Fruit fly (Drosophila melanogaster) whole organism, embryonic: ENCODE data around the gene CG15390.

ENCODE experiments used
- Adf1 ChIP-seq: fragments of 200-800 bp; sonication (Bioruptor generic); IDR thresholded peaks from 2 replicates; pipeline ENCODE4 v1.3.6; 2022; ENCODE audit warnings: missing biosample characterization, missing genetic modification characterization
- Asciz ChIP-seq: fragments of 200-800 bp; sonication (Bioruptor generic); optimal IDR thresholded peaks from 2 replicates; lab custom pipeline; 2017; ENCODE audit warnings: missing biosample characterization, mild to moderate bottlenecking, missing genetic modification characterization, missing genetic modification reagents
- Awh ChIP-seq: fragments of 200-800 bp; sonication (Bioruptor generic); IDR thresholded peaks from 2 replicates; pipeline ENCODE4, ENCODE4 v1.3.6; 2022; ENCODE audit warnings: missing biosample characterization, missing genetic modification characterization
- CG10565 ChIP-seq: fragments of 200-800 bp; sonication (Bioruptor generic); optimal IDR thresholded peaks from 3 replicates; lab custom pipeline; 2016; ENCODE audit warnings: missing biosample characterization, mild to moderate bottlenecking, missing genetic modification characterization
- CG12155 ChIP-seq: fragments of 200-800 bp; sonication (Bioruptor generic); optimal IDR thresholded peaks from 3 replicates; lab custom pipeline; 2016; ENCODE audit warnings: missing biosample characterization, missing genetic modification characterization
- CG14050 ChIP-seq: fragments of 200-800 bp; sonication (Bioruptor generic); IDR thresholded peaks from 3 replicates; pipeline ENCODE4 v1.3.6; 2022; ENCODE audit warnings: missing biosample characterization, missing genetic modification characterization
- CG14710 ChIP-seq: fragments of 200-800 bp; sonication (Bioruptor generic); optimal IDR thresholded peaks from 3 replicates; lab custom pipeline; 2019; ENCODE audit warnings: missing biosample characterization, mild to moderate bottlenecking, missing genetic modification characterization, moderate library complexity
- CG14860 ChIP-seq: fragments of 200-800 bp; sonication (Bioruptor generic); IDR thresholded peaks from 3 replicates; pipeline ENCODE4 v1.3.6; 2022; ENCODE audit warnings: missing biosample characterization, missing genetic modification characterization; ENCODE audit not compliant: partially characterized antibody
- CG16779 ChIP-seq: fragments of 200-800 bp; sonication (Bioruptor generic); IDR thresholded peaks from 2 replicates; pipeline ENCODE4 v1.3.6; 2022; ENCODE audit warnings: missing biosample characterization, missing genetic modification characterization
- CG17328 ChIP-seq: fragments of 200-800 bp; sonication (Bioruptor generic); IDR thresholded peaks from 2 replicates; pipeline ENCODE4 v1.3.6; 2022; ENCODE audit warnings: missing biosample characterization, missing genetic modification characterization
- CG17385 ChIP-seq: fragments of 200-800 bp; sonication (Bioruptor generic); optimal IDR thresholded peaks from 3 replicates; lab custom pipeline; 2018; ENCODE audit warnings: missing biosample characterization, mild to moderate bottlenecking, missing genetic modification characterization
- CG17829 ChIP-seq: fragments of 200-800 bp; optimal IDR thresholded peaks from 2 replicates; lab custom pipeline; 2019; ENCODE audit warnings: missing biosample characterization, mild to moderate bottlenecking, missing genetic modification characterization, moderate library complexity
- CG31365 ChIP-seq: fragments of 200-800 bp; sonication (Bioruptor generic); optimal IDR thresholded peaks from 2 replicates; lab custom pipeline; 2018; ENCODE audit warnings: missing biosample characterization, mild to moderate bottlenecking, missing genetic modification characterization
- CG32532 ChIP-seq: fragments of 200-800 bp; sonication (Bioruptor generic); IDR thresholded peaks from 2 replicates; pipeline ENCODE4 v1.3.6; 2022; ENCODE audit warnings: missing biosample characterization, missing genetic modification characterization
- CG34224 ChIP-seq: fragments of 200-800 bp; sonication (Bioruptor generic); IDR thresholded peaks from 3 replicates; pipeline ENCODE4 v1.3.6; 2022; ENCODE audit warnings: missing biosample characterization, missing genetic modification characterization; ENCODE audit not compliant: partially characterized antibody
- CG6272 ChIP-seq: fragments of 200-800 bp; sonication (Bioruptor generic); IDR thresholded peaks from 2 replicates; pipeline ENCODE4 v1.3.6; 2022; ENCODE audit warnings: missing biosample characterization, missing genetic modification characterization
- CG6813 ChIP-seq: fragments of 200-800 bp; sonication (Bioruptor generic); optimal IDR thresholded peaks from 2 replicates; lab custom pipeline; 2017; ENCODE audit warnings: missing biosample characterization, missing genetic modification characterization, mild to moderate bottlenecking, moderate library complexity, missing genetic modification reagents
- CG6854 ChIP-seq: fragments of 200-800 bp; sonication (Bioruptor generic); optimal IDR thresholded peaks from 3 replicates; lab custom pipeline; 2017; ENCODE audit warnings: missing biosample characterization, mild to moderate bottlenecking, missing genetic modification characterization
- CG8089 ChIP-seq: fragments of 200-800 bp; sonication (Bioruptor generic); optimal IDR thresholded peaks from 3 replicates; lab custom pipeline; 2016; ENCODE audit warnings: missing biosample characterization, missing genetic modification characterization
- CG9817 ChIP-seq: fragments of 200-800 bp; sonication (Bioruptor generic); optimal IDR thresholded peaks from 2 replicates; lab custom pipeline; 2018; ENCODE audit warnings: missing biosample characterization, mild to moderate bottlenecking, missing genetic modification characterization, moderate library complexity
- D19A ChIP-seq: fragments of 200-800 bp; optimal IDR thresholded peaks from 3 replicates; lab custom pipeline; 2019; ENCODE audit warnings: missing biosample characterization, mild to moderate bottlenecking, missing genetic modification characterization, moderate library complexity
- Dek ChIP-seq: fragments of 200-800 bp; sonication (Bioruptor generic); optimal IDR thresholded peaks from 3 replicates; lab custom pipeline; 2019; ENCODE audit warnings: missing biosample characterization, mild to moderate bottlenecking, missing genetic modification characterization, moderate library complexity
- Hmr ChIP-seq: fragments of 200-800 bp; sonication (Bioruptor generic); optimal IDR thresholded peaks from 3 replicates; lab custom pipeline; 2017; ENCODE audit warnings: mild to moderate bottlenecking, missing biosample characterization, missing genetic modification reagents, missing genetic modification characterization
- NC2β ChIP-seq: fragments of 200-800 bp; sonication (Bioruptor generic); optimal IDR thresholded peaks from 2 replicates; lab custom pipeline; 2016; ENCODE audit warnings: missing biosample characterization, missing genetic modification characterization
- Nf-YC ChIP-seq: fragments of 200-800 bp; optimal IDR thresholded peaks from 3 replicates; lab custom pipeline; 2019; ENCODE audit warnings: missing biosample characterization, mild to moderate bottlenecking, missing genetic modification characterization, moderate library complexity
- Oaz ChIP-seq: fragments of 200-800 bp; sonication (Bioruptor generic); IDR thresholded peaks from 2 replicates; pipeline ENCODE4 v1.3.6; 2022; ENCODE audit warnings: missing biosample characterization, missing genetic modification characterization
- PHDP ChIP-seq: fragments of 200-800 bp; sonication (Bioruptor generic); optimal IDR thresholded peaks from 3 replicates; lab custom pipeline; 2018; ENCODE audit warnings: missing biosample characterization, mild to moderate bottlenecking, missing genetic modification characterization, moderate library complexity
- Ravus ChIP-seq: fragments of 200-800 bp; sonication (Bioruptor generic); IDR thresholded peaks from 2 replicates; pipeline ENCODE4 v1.3.6; 2022; ENCODE audit warnings: missing biosample characterization, missing genetic modification characterization
- Six4 ChIP-seq: fragments of 200-800 bp; sonication (Bioruptor generic); optimal IDR thresholded peaks from 2 replicates; lab custom pipeline; 2016; ENCODE audit warnings: missing biosample characterization, missing genetic modification characterization
- Sry-δ ChIP-seq: fragments of 200-800 bp; sonication (Bioruptor generic); optimal IDR thresholded peaks from 2 replicates; lab custom pipeline; 2016; ENCODE audit warnings: missing biosample characterization, missing genetic modification characterization
- TFAM ChIP-seq: fragments of 200-800 bp; sonication (Bioruptor generic); optimal IDR thresholded peaks from 2 replicates; lab custom pipeline; 2017; ENCODE audit warnings: missing biosample characterization, missing genetic modification characterization, inconsistent platforms
- ash1 ChIP-seq: fragments of 200-800 bp; sonication (Bioruptor generic); optimal IDR thresholded peaks from 2 replicates; lab custom pipeline; 2018; ENCODE audit warnings: missing biosample characterization, mild to moderate bottlenecking, missing genetic modification characterization
- ato ChIP-seq: fragments of 200-800 bp; sonication (Bioruptor generic); IDR thresholded peaks from 2 replicates; pipeline ENCODE4 v1.3.6; 2022; ENCODE audit warnings: missing biosample characterization, missing genetic modification characterization; ENCODE audit not compliant: partially characterized antibody
- cas ChIP-seq: fragments of 200-800 bp; sonication (Bioruptor generic); IDR thresholded peaks from 2 replicates; pipeline ENCODE4 v1.3.6; 2022; ENCODE audit warnings: missing biosample characterization, missing genetic modification characterization
- caup ChIP-seq: fragments of 200-800 bp; sonication (Bioruptor generic); optimal IDR thresholded peaks from 3 replicates; lab custom pipeline; 2017; ENCODE audit warnings: missing biosample characterization, mild to moderate bottlenecking, missing genetic modification characterization, moderate library complexity; ENCODE audit not compliant: severe bottlenecking
- dati ChIP-seq: fragments of 200-800 bp; sonication (Bioruptor generic); IDR thresholded peaks from 2 replicates; pipeline ENCODE4 v1.3.6; 2022; ENCODE audit warnings: missing biosample characterization, missing genetic modification characterization
- eyg ChIP-seq: fragments of 200-800 bp; sonication (Bioruptor generic); optimal IDR thresholded peaks from 3 replicates; lab custom pipeline; 2016; ENCODE audit warnings: missing biosample characterization, missing genetic modification characterization
- fd3F ChIP-seq: fragments of 200-800 bp; sonication (Bioruptor generic); optimal IDR thresholded peaks from 2 replicates; lab custom pipeline; 2018; ENCODE audit warnings: missing biosample characterization, mild to moderate bottlenecking, missing genetic modification characterization, moderate library complexity
- ftz-f1 ChIP-seq: fragments of 200-800 bp; sonication (Bioruptor generic); optimal IDR thresholded peaks from 2 replicates; lab custom pipeline; 2016; ENCODE audit warnings: missing biosample characterization, missing genetic modification characterization
- h ChIP-seq: fragments of >200 bp; optimal IDR thresholded peaks from 2 replicates; lab custom pipeline; 2017
- hkb ChIP-seq, 2 experiments: fragments of 200-800 bp in 1 of 2; fragments of >200 bp in 1 of 2; sonication (Bioruptor generic) in 1 of 2; IDR thresholded peaks in 1 of 2; optimal IDR thresholded peaks in 1 of 2; 2 replicates each; pipeline versions ENCODE4 v1.3.6 to Lab custom; 2017 to 2022; ENCODE audit warnings: missing biosample characterization in 1 of 2, missing genetic modification characterization in 1 of 2
- kni ChIP-seq: fragments of 200-800 bp; sonication (Bioruptor generic); optimal IDR thresholded peaks from 3 replicates; lab custom pipeline; 2017; ENCODE audit warnings: mild to moderate bottlenecking, missing biosample characterization, missing genetic modification reagents, missing genetic modification characterization
- mam ChIP-seq: fragments of 200-800 bp; sonication (Bioruptor generic); optimal IDR thresholded peaks from 3 replicates; lab custom pipeline; 2016; ENCODE audit warnings: missing biosample characterization, missing genetic modification characterization
- otp ChIP-seq: fragments of 200-800 bp; sonication (Bioruptor generic); IDR thresholded peaks from 3 replicates; pipeline ENCODE4, ENCODE4 v1.3.6; 2022; ENCODE audit warnings: missing biosample characterization, missing genetic modification characterization
- pzg ChIP-seq: fragments of 200-800 bp; sonication (Bioruptor generic); optimal IDR thresholded peaks from 3 replicates; lab custom pipeline; 2018; ENCODE audit warnings: missing biosample characterization, mild to moderate bottlenecking, missing genetic modification characterization, moderate library complexity
- scrt ChIP-seq: fragments of 200-800 bp; sonication (Bioruptor generic); optimal IDR thresholded peaks from 2 replicates; lab custom pipeline; 2018; ENCODE audit warnings: missing biosample characterization, mild to moderate bottlenecking, missing genetic modification characterization, moderate library complexity
- sens-2 ChIP-seq: fragments of 200-800 bp; sonication (Bioruptor generic); IDR thresholded peaks from 2 replicates; pipeline ENCODE4 v1.3.6; 2022; ENCODE audit warnings: missing biosample characterization, missing genetic modification characterization
- sob ChIP-seq: fragments of 200-800 bp; sonication (Bioruptor generic); IDR thresholded peaks from 2 replicates; pipeline ENCODE4 v1.3.6; 2022; ENCODE audit warnings: missing biosample characterization, missing genetic modification characterization
- unc-4 ChIP-seq: fragments of 200-800 bp; sonication (Bioruptor generic); IDR thresholded peaks from 2 replicates; pipeline ENCODE4 v1.3.6; 2022; ENCODE audit warnings: missing biosample characterization, missing genetic modification characterization; ENCODE audit not compliant: partially characterized antibody
- wek ChIP-seq: fragments of 200-800 bp; sonication (Bioruptor generic); optimal IDR thresholded peaks from 3 replicates; lab custom pipeline; 2018; ENCODE audit warnings: missing biosample characterization, mild to moderate bottlenecking, missing genetic modification characterization, moderate library complexity

CG15390 gene

DNA sequence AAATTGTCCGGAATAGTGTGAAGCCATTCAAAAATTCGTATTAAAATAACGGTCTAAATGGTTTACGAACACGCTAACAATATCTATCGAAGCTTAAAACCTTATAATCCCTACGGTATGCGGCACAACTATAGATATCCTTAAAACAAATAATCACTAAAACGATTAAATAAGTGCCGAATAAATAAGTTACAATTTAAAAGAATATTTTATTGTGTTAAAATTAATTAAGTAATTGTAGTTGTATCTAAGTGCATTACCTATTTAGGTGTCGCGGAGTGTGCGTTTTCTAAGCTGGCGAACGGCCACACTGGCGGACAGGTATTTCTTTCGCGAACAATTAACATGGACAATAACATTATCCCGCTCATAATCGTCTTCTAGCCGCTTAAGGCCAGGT is 6.3 kb downstream of the CG15390 start, which contains the start of gene Eogt (continued):
- TF ChIP-seq Hmr (GFP tag; lab: Kevin White, UChicago) (peak; percentile 93), ftz-f1 (GFP tag; lab: Kevin White, UChicago) (no peak), sob (peak; percentile 96), NC2β (GFP tag; lab: Kevin White, UChicago) (peak; percentile 68), PHDP (tag; lab: Kevin White, UChicago) (peak; percentile 95), unc-4 (GFP tag; lab: Robert Waterston, UW) (no peak), CG14710 (tag; lab: Kevin White, UChicago) (peak; percentile 93), CG8089 (GFP tag; lab: Kevin White, UChicago) (peak; percentile 63), Awh (GFP tag; lab: Robert Waterston, UW) (peak; percentile 96), pzg (GFP tag; lab: Kevin White, UChicago) (peak; percentile 47), Ravus (peak; percentile 85), sens-2 (GFP tag; lab: Robert Waterston, UW) (peak; percentile 95), Six4 (peak; percentile 79), CG32532 (GFP tag; lab: Robert Waterston, UW) (peak; percentile 97), caup (GFP tag; lab: Kevin White, UChicago) (peak; percentile 83), mam (GFP tag; lab: Kevin White, UChicago) (peak; percentile 83), CG31365 (tag; lab: Kevin White, UChicago) (peak; percentile 49), CG9817 (tag; lab: Kevin White, UChicago) (peak; percentile 93), CG14860 (GFP tag; lab: Robert Waterston, UW) (no peak), CG17829 (tag; lab: Kevin White, UChicago) (peak; percentile 93), TFAM (peak; percentile 41), CG6272 (peak; percentile 95), ash1 (no peak), hkb (optimal IDR thresholded peaks at IDR 0.05; lab: Kevin White, UChicago) (no peak), hkb (GFP tag; IDR thresholded peaks at IDR 0.05; lab: Robert Waterston, UW) (peak; percentile 96), Adf1 (peak; percentile 77), scrt (peak; percentile 71), CG14050 (GFP tag; lab: Robert Waterston, UW) (peak; percentile 94), CG6813 (GFP tag; lab: Kevin White, UChicago) (peak; percentile 76), Dek (tag; lab: Kevin White, UChicago) (peak; percentile 94), CG34224 (GFP tag; lab: Robert Waterston, UW) (no peak), fd3F (GFP tag; lab: Kevin White, UChicago) (peak; percentile 90), CG17328 (GFP tag; lab: Robert Waterston, UW) (peak; percentile 99), Asciz (GFP tag; lab: Kevin White, UChicago) (peak; percentile 69), CG10565 (GFP tag; lab: Kevin White, UChicago) (peak; percentile 54), Sry-δ (GFP tag; lab: Kevin White, UChicago) (peak; percentile 29), ato (no peak), eyg (GFP tag; lab: Kevin White, UChicago) (no peak), otp (GFP tag; lab: Robert Waterston, UW) (peak; percentile 96), wek (GFP tag; lab: Kevin White, UChicago) (peak; percentile 75), dati (GFP tag; lab: Robert Waterston, UW) (peak; percentile 95), kni (GFP tag; lab: Kevin White, UChicago) (peak; percentile 43), CG12155 (peak; percentile 90), cas (GFP tag; lab: Robert Waterston, UW) (peak; percentile 77; the same call in 1 of the 2 replicates), Nf-YC (peak; percentile 72), h (lab: Kevin White, UChicago) (no peak), D19A (peak; percentile 86), CG17385 (GFP tag; lab: Kevin White, UChicago) (peak; percentile 88), CG6854 (peak; percentile 51), Oaz (peak; percentile 95), CG16779 (GFP tag; lab: Robert Waterston, UW) (peak; percentile 84)
